Fruit fly (Drosophila melanogaster): ENCODE measurements around the gene CG33648.

DNA sequence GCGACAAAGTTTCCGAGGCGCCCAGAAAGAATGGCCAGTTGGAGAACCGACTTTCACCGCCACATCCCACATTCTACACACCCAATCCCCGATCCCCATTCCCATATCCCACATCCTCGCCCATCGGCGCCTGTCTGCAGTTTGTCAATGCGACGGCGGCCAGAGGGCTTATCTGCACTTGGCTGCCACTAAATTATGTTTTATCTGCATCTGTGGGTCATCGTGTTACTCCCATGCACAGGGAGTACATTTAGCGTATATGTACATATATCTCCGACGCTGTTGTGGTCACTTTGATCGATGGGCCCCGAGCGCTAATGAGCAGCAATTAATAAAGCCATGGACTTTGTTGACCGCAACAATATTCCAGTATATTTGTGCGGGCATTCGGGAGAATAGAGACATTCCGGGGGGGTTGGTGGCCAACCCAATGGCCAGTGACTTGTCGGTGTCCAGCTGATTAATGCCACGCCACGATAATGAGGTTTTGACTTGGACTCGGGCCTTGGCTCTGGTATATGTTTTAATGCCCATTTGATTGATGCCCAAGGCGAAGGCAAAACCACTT, 16.5 kb downstream of the CG33648 start:
- no peak for TF ChIP-seq CTCF (optimal IDR thresholded peaks at IDR 0.05)
- no peak for TF ChIP-seq CG8478 (optimal IDR thresholded peaks at IDR 0.05)

Data from S2 (cell line).